Worm (Caenorhabditis elegans) whole organism, L4/young adult: Measurements from ENCODE around the gene str-255.

ENCODE experiments used
- W03F9.2 ChIP-seq: fragments of 150-350 bp; optimal IDR thresholded peaks from 2 replicates; lab custom pipeline; 2014; ENCODE audit warnings: missing biosample characterization, missing genetic modification characterization
- him-1 ChIP-seq: sonication (generic microtip); optimal IDR thresholded peaks from 2 replicates; lab custom pipeline; 2016; ENCODE audit warnings: missing genotype, missing genetic modification reagents, missing genetic modification characterization, missing compliant biosample characterization

DNA sequence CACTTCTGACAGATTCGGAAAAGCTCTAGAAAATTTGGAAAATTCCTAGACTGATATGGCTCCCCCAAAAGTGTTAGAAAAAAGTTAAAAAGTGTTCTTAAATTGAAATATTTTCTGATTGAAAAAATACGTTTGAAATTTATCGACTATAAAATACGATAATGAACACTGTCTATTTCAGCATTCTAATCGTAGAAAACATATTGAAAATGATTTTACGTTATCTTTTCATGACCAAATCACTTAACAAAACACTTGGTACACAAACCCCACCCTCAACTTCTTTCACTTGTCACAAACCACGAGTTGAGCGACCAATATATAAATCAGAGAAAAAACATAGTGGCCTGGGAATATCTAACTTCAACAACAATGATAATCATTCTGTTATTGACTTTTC lies 15.6 kb upstream of the str-255 start, which contains the start of gene cyp-33C1:
- TF ChIP-seq W03F9.2 (tag; lab: Kevin White, UChicago) (no peak), him-1 (tag; lab: Kevin White, UChicago) (no peak)
